Worm (Caenorhabditis elegans): ENCODE data around the gene cyp-42A1.

DNA sequence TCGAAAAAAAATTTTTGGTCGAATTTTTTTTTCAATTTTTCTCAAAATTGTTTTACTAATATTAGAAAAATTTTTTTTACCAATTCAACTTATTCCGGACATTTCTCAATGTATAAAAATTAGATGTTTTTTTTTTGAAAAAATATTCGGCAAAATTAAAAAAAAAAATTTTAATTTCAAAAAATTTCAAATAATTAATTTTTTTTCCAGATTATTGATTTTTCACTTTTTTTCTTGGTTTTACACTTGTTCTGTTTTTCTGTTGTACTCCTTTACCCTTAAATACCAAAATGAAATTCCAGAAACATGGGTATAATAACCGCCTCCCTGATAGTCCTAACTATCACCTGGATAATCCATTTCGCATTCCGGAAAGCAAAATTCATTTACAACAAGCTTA lies at the start of gene cyp-42A1:
- TF ChIP-seq nhr-28 (tag; optimal IDR thresholded peaks at IDR 0.05) (no peak), snpc-4 (tag; optimal IDR thresholded peaks at IDR 0.05) (no peak), ceh-9 (tag; optimal IDR thresholded peaks at IDR 0.05) (no peak)

All from whole organism, L3 larva.